Fruit fly (Drosophila melanogaster) whole organism, wandering third instar larva: ENCODE results near the gene CG12531.

ENCODE experiments used
- Abd-B ChIP-seq: fragments of >200 bp; optimal IDR thresholded peaks from 2 replicates; lab custom pipeline; 2017; ENCODE audit warnings: missing biosample characterization, missing genetic modification characterization
- CG32264 ChIP-seq: fragments of 200-800 bp; sonication (Bioruptor generic); optimal IDR thresholded peaks from 2 replicates; lab custom pipeline; 2016; ENCODE audit warnings: missing biosample characterization, missing genetic modification characterization
- CG9705 ChIP-seq: fragments of 200-800 bp; sonication (Bioruptor generic); optimal IDR thresholded peaks from 2 replicates; lab custom pipeline; 2018; ENCODE audit warnings: missing biosample characterization, mild to moderate bottlenecking, missing genetic modification characterization
- CrebA ChIP-seq: fragments of 200-800 bp; sonication (Bioruptor generic); optimal IDR thresholded peaks from 2 replicates; lab custom pipeline; 2016; ENCODE audit warnings: missing biosample characterization, mild to moderate bottlenecking, missing genetic modification characterization, borderline replicate concordance
- Dfd ChIP-seq: fragments of >200 bp; optimal IDR thresholded peaks from 2 replicates; lab custom pipeline; 2017; ENCODE audit warnings: missing biosample characterization, missing genetic modification characterization
- Dif ChIP-seq: fragments of 200-275, 200-300 bp; sonication (Bioruptor generic); optimal IDR thresholded peaks from 2 replicates; lab custom pipeline; 2018; ENCODE audit warnings: missing biosample characterization, missing genetic modification characterization; ENCODE audit not compliant: partially characterized antibody
- GATAd ChIP-seq: sonication (Bioruptor generic); optimal IDR thresholded peaks from 2 replicates; lab custom pipeline; 2016; ENCODE audit warnings: missing biosample characterization, missing genetic modification characterization
- HLH106 ChIP-seq: fragments of 200-800 bp; optimal IDR thresholded peaks from 3 replicates; lab custom pipeline; 2019; ENCODE audit warnings: missing biosample characterization, mild to moderate bottlenecking, missing genetic modification characterization, moderate library complexity
- Hnf4 ChIP-seq: fragments of 200-800 bp; sonication (Bioruptor generic); optimal IDR thresholded peaks from 2 replicates; lab custom pipeline; 2016; ENCODE audit warnings: missing biosample characterization, mild to moderate bottlenecking, missing genetic modification characterization
- Hr78 ChIP-seq: fragments of >200 bp; optimal IDR thresholded peaks from 2 replicates; lab custom pipeline; 2017; ENCODE audit warnings: missing biosample characterization, missing genetic modification characterization
- Hr83 ChIP-seq: fragments of 200-300 bp; sonication (Bioruptor generic); optimal IDR thresholded peaks from 2 replicates; lab custom pipeline; 2016; ENCODE audit warnings: missing biosample characterization, mild to moderate bottlenecking, missing genetic modification characterization, moderate library complexity; ENCODE audit not compliant: poor library complexity, severe bottlenecking
- Jra ChIP-seq: sonication (Bioruptor generic); optimal IDR thresholded peaks from 2 replicates; lab custom pipeline; 2016; ENCODE audit warnings: missing biosample characterization, missing genetic modification characterization
- Myc ChIP-seq: fragments of >200 bp; optimal IDR thresholded peaks from 2 replicates; lab custom pipeline; 2017
- N ChIP-seq: fragments of >200 bp; optimal IDR thresholded peaks from 2 replicates; lab custom pipeline; 2018; ENCODE audit warnings: missing biosample characterization, missing external identifiers, missing genetic modification characterization
- Rel ChIP-seq, 2 experiments: fragments of 200-800 bp; sonication (Bioruptor generic) in 1 of 2; optimal IDR thresholded peaks; 2 replicates in 1 of 2; 3 replicates in 1 of 2; lab custom pipeline; 2016 to 2019; ENCODE audit warnings: mild to moderate bottlenecking in 2 of 2, missing biosample characterization in 2 of 2, missing genetic modification characterization in 2 of 2, moderate library complexity in 1 of 2
- Sp1 ChIP-seq: fragments of 200-800 bp; sonication (Bioruptor generic); optimal IDR thresholded peaks from 3 replicates; lab custom pipeline; 2019; ENCODE audit warnings: missing biosample characterization, mild to moderate bottlenecking, missing genetic modification characterization, moderate library complexity
- Vsx2 ChIP-seq: fragments of 200-300, 225-300 bp; sonication (Bioruptor generic); optimal IDR thresholded peaks from 2 replicates; lab custom pipeline; 2018; ENCODE audit warnings: missing biosample characterization, missing genetic modification characterization; ENCODE audit not compliant: partially characterized antibody
- br ChIP-seq: fragments of 200-800 bp; sonication (Bioruptor generic); optimal IDR thresholded peaks from 2 replicates; lab custom pipeline; 2016; ENCODE audit warnings: missing biosample characterization, missing genetic modification characterization
- brk ChIP-seq: fragments of 200-800 bp; sonication (Bioruptor generic); optimal IDR thresholded peaks from 2 replicates; lab custom pipeline; 2016; ENCODE audit warnings: missing biosample characterization, mild to moderate bottlenecking, missing genetic modification characterization
- dl ChIP-seq, 2 experiments: fragments of 175-275, 200-275 bp in 1 of 2; fragments of 200-275 bp in 1 of 2; sonication (Bioruptor generic); optimal IDR thresholded peaks; lab custom pipeline; 2018; ENCODE audit warnings: mild to moderate bottlenecking in 2 of 2, missing biosample characterization in 2 of 2, missing genetic modification characterization in 2 of 2, moderate library complexity in 2 of 2; ENCODE audit not compliant: partially characterized antibody in 2 of 2, insufficient read depth in 1 of 2
- dmrt93B ChIP-seq: fragments of 200-800 bp; sonication (Bioruptor generic); optimal IDR thresholded peaks from 2 replicates; lab custom pipeline; 2018; ENCODE audit warnings: missing biosample characterization, mild to moderate bottlenecking, missing genetic modification characterization
- dsf ChIP-seq: sonication (Bioruptor generic); optimal IDR thresholded peaks from 2 replicates; lab custom pipeline; 2016; ENCODE audit warnings: missing biosample characterization, missing genetic modification characterization, borderline replicate concordance
- ey ChIP-seq: fragments of 200-800 bp; sonication (Bioruptor generic); optimal IDR thresholded peaks from 2 replicates; lab custom pipeline; 2016; ENCODE audit warnings: missing biosample characterization, missing genetic modification characterization
- foxo ChIP-seq, 2 experiments: fragments of 200-800 bp; sonication (Bioruptor generic); optimal IDR thresholded peaks; 2 replicates in 1 of 2; 3 replicates in 1 of 2; lab custom pipeline; 2016 to 2017; ENCODE audit warnings: missing biosample characterization in 2 of 2, missing genetic modification characterization in 2 of 2
- fru ChIP-seq: fragments of 200-800 bp; sonication (Bioruptor generic); optimal IDR thresholded peaks from 3 replicates; lab custom pipeline; 2016; ENCODE audit warnings: missing biosample characterization, mild to moderate bottlenecking, missing genetic modification characterization
- h ChIP-seq: fragments of 200-800 bp; sonication (Bioruptor generic); optimal IDR thresholded peaks from 3 replicates; lab custom pipeline; 2016; ENCODE audit warnings: missing biosample characterization, mild to moderate bottlenecking, missing genetic modification characterization
- jim ChIP-seq: fragments of 175-275, 200-325 bp; sonication (Bioruptor generic); optimal IDR thresholded peaks from 2 replicates; lab custom pipeline; 2016; ENCODE audit warnings: missing biosample characterization, mild to moderate bottlenecking, missing genetic modification characterization
- lola ChIP-seq: fragments of >200 bp; optimal IDR thresholded peaks from 2 replicates; lab custom pipeline; 2017; ENCODE audit warnings: missing biosample characterization, missing genetic modification characterization
- pan ChIP-seq: fragments of >200 bp; optimal IDR thresholded peaks from 2 replicates; lab custom pipeline; 2017
- psq ChIP-seq: fragments of 200-800 bp; sonication (Bioruptor generic); optimal IDR thresholded peaks from 3 replicates; lab custom pipeline; 2017; ENCODE audit warnings: missing biosample characterization, mild to moderate bottlenecking, missing genetic modification characterization, moderate library complexity
- rgr ChIP-seq: fragments of 200-800 bp; sonication (Bioruptor generic); optimal IDR thresholded peaks from 3 replicates; lab custom pipeline; 2016; ENCODE audit warnings: missing biosample characterization, mild to moderate bottlenecking, missing genetic modification characterization
- sage ChIP-seq: fragments of 200-800 bp; sonication (Bioruptor generic); optimal IDR thresholded peaks from 2 replicates; lab custom pipeline; 2016; ENCODE audit warnings: missing biosample characterization, mild to moderate bottlenecking, missing genetic modification characterization
- sv ChIP-seq: fragments of 200-800 bp; sonication (Bioruptor generic); optimal IDR thresholded peaks from 3 replicates; lab custom pipeline; 2016; ENCODE audit warnings: missing biosample characterization, missing genetic modification characterization
- tai ChIP-seq: sonication (Bioruptor generic); optimal IDR thresholded peaks from 2 replicates; lab custom pipeline; 2016; ENCODE audit warnings: missing biosample characterization, missing genetic modification characterization
- usp ChIP-seq: fragments of >200 bp; optimal IDR thresholded peaks from 2 replicates; lab custom pipeline; 2017; ENCODE audit warnings: missing biosample characterization, missing genetic modification characterization
- woc ChIP-seq: sonication (Bioruptor generic); optimal IDR thresholded peaks from 2 replicates; lab custom pipeline; 2016; ENCODE audit warnings: missing biosample characterization, mild to moderate bottlenecking, missing genetic modification characterization

Gene CG12531

DNA sequence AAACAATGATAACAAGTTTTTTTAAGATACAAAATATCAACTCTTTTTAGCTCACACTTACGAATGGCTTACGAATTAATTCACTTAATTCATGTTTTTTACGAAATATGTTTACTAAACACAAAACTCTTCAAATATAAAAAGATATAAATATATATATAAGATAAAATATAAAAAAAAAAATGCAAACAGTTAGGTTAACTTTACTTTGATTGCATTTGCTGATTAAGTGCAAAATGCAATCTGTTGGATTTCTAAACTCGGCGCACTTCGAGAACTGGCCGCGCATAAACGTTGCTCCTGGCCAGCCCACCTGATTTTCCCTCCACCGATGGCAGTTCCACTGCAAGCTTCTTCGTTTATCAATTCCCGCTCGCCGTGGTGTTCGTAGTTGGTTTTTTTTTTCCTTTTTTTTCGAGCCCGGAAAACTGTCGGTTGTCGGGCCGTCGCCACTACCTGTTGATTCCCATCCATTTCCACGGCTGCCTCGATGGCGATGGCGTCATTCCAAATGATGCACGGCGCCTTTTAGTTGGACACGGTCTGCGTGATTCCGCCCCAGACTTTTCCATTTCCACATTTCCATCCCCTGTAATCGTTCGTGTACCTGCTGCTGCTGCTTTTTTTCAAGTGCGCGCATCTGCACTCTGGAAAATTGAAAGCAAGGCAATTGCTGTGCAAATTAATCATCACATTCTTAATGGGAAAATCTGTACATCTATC is 46.9 kb downstream of the CG12531 start:
- TF ChIP-seq rgr (GFP tag; lab: Kevin White, UChicago) (no peak), usp (GFP tag; lab: Kevin White, UChicago) (no peak), pan (lab: Kevin White, UChicago) (no peak), Dfd (GFP tag; lab: Kevin White, UChicago) (no peak), HLH106 (tag; lab: Kevin White, UChicago) (no peak), h (GFP tag; lab: Kevin White, UChicago) (no peak), woc (GFP tag; lab: Kevin White, UChicago) (no peak), Sp1 (GFP tag; lab: Kevin White, UChicago) (no peak), CG9705 (no peak), sv (GFP tag; lab: Kevin White, UChicago) (no peak), lola (no peak), brk (GFP tag; lab: Kevin White, UChicago) (no peak), sage (GFP tag; lab: Kevin White, UChicago) (no peak), Hr78 (GFP tag; lab: Kevin White, UChicago) (no peak)

DNA sequence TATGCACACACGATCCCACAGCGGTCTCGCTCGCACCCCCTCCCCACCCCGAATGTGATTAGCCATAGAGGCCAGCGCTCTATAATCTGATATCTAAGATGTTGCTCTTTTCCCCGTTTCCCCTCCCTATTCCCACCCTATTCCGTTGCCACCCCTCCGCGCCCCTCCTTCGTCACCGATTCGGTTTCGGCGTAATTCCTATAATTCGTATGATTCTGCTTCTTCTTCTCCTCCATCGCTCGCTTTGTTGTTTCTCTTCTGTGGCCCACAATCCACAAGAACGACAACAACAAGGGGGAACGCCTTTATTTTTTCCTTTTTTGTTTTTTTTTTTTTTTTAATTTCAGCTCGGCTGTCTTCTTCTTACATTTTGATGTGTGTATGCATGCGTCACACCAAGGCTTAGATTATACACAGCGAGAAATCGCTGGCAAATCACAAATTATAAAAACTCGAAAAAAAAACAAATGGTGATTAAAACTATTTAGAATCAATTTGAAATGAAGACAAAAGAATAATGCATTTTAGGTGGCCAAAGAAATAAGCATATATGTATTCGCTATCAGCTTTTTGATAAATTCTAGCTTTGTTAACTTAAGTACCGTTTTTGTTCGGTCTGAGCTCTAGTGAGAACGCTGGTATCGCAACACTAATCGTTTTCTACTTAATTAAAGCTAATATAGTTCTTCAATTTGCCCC is 51.2 kb downstream of the CG12531 start:
- peak; percentile 19 for TF ChIP-seq CG9705
- TF ChIP-seq sage (GFP tag; lab: Kevin White, UChicago), result no peak
- TF ChIP-seq Rel (GFP tag; optimal IDR thresholded peaks at IDR 0.05; lab: Kevin White, UChicago), result no peak
- TF ChIP-seq Rel (tag; optimal IDR thresholded peaks at IDR 0.05; lab: Kevin White, UChicago), result no peak
- no peak for TF ChIP-seq Hr83 (GFP tag; lab: Kevin White, UChicago)
- TF ChIP-seq dsf, result no peak
- TF ChIP-seq sv (GFP tag; lab: Kevin White, UChicago), result no peak
- peak; percentile 31 for TF ChIP-seq Jra (GFP tag; lab: Kevin White, UChicago)
- TF ChIP-seq woc (GFP tag; lab: Kevin White, UChicago), result peak; percentile 46
- no peak for TF ChIP-seq Dif (GFP tag; lab: Kevin White, UChicago)
- peak; percentile 78 for TF ChIP-seq psq
- peak; percentile 13 for TF ChIP-seq CG32264 (GFP tag; lab: Kevin White, UChicago)
- TF ChIP-seq foxo (GFP tag; optimal IDR thresholded peaks at IDR 0.05; lab: Kevin White, UChicago), result peak in 1 of 2 experiments; percentile 68
- TF ChIP-seq h (GFP tag; lab: Kevin White, UChicago), result peak; percentile 72
- TF ChIP-seq ey (GFP tag; lab: Kevin White, UChicago), result peak; percentile 62
- TF ChIP-seq dmrt93B (GFP tag; lab: Kevin White, UChicago), result peak; percentile 36
- peak; percentile 2 for TF ChIP-seq CrebA (GFP tag; lab: Kevin White, UChicago)
- TF ChIP-seq fru, result peak; percentile 69
- TF ChIP-seq pan (lab: Kevin White, UChicago), result no peak
- no peak for TF ChIP-seq dl (GFP tag; optimal IDR thresholded peaks at IDR 0.05; lab: Kevin White, UChicago; ENCODE audit: insufficient read depth in 1 of 2, partially characterized antibody in 2 of 2)
- TF ChIP-seq HLH106 (tag; lab: Kevin White, UChicago), result peak; percentile 47
- TF ChIP-seq Hnf4 (GFP tag; lab: Kevin White, UChicago), result peak; percentile 47
- peak; percentile 61 for TF ChIP-seq Sp1 (GFP tag; lab: Kevin White, UChicago)
- peak; percentile 27 for TF ChIP-seq br (GFP tag; lab: Kevin White, UChicago)
- no peak for TF ChIP-seq Dfd (GFP tag; lab: Kevin White, UChicago)
- TF ChIP-seq rgr (GFP tag; lab: Kevin White, UChicago), result peak; percentile 58
- TF ChIP-seq Vsx2 (GFP tag; lab: Kevin White, UChicago), result no peak

DNA sequence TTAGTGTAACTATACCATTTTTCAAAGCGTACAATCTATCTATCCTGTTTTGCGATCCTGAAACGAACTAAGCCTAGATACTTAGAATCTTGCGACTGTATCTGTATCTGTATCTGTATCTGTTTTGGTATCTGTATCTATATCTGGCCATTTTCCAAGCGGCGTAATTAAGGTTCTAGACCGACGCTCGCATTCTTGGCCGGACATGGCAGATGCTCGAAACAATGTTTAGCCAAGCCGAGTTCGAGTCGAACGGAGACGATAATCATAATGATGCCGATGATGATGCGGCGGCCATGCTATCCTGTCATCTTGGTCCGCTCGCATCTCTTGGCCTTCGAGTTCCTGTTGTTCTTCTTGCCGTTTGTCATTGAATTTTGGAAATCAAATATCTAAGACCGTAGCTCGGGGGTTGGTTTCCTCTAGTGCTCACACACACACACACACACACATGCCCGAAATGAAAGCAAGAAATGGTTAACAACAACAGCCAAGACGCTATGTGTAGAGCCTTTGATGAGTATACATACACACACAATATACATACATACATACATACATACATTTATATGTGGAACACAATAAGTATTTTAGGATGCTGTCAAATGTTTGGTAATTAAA is 53.4 kb downstream of the CG12531 start:
- TF ChIP-seq dmrt93B (GFP tag; lab: Kevin White, UChicago) (no peak), GATAd (GFP tag; lab: Kevin White, UChicago) (no peak), ey (GFP tag; lab: Kevin White, UChicago) (no peak), Rel (GFP tag; optimal IDR thresholded peaks at IDR 0.05; lab: Kevin White, UChicago) (no peak), Rel (tag; optimal IDR thresholded peaks at IDR 0.05; lab: Kevin White, UChicago) (no peak), sv (GFP tag; lab: Kevin White, UChicago) (no peak), CrebA (GFP tag; lab: Kevin White, UChicago) (no peak), usp (GFP tag; lab: Kevin White, UChicago) (no peak), Myc (lab: Kevin White, UChicago) (no peak), jim (GFP tag; lab: Kevin White, UChicago) (no peak), dsf (no peak), Abd-B (GFP tag; lab: Kevin White, UChicago) (no peak), pan (lab: Kevin White, UChicago) (no peak), tai (GFP tag; lab: Kevin White, UChicago) (no peak), N (GFP tag; lab: Kevin White, UChicago) (no peak), Jra (GFP tag; lab: Kevin White, UChicago) (no peak), CG32264 (GFP tag; lab: Kevin White, UChicago) (no peak), sage (GFP tag; lab: Kevin White, UChicago) (no peak), Dfd (GFP tag; lab: Kevin White, UChicago) (no peak)
- TF ChIP-seq, all 38 proteins: peak for 0
